Fruit fly (Drosophila melanogaster) whole organism, embryonic: ENCODE data around the gene Ac76E.

Source experiments
- CG10267 ChIP-seq: fragments of 200-800 bp; sonication (Bioruptor generic); optimal IDR thresholded peaks from 2 replicates; lab custom pipeline; 2018; ENCODE audit warnings: missing biosample characterization, mild to moderate bottlenecking, missing genetic modification characterization, moderate library complexity
- CG10366 ChIP-seq: fragments of 200-800 bp; sonication (Bioruptor generic); IDR thresholded peaks from 2 replicates; pipeline ENCODE4 v1.3.6; 2022; ENCODE audit warnings: missing biosample characterization, missing genetic modification characterization
- CG11723 ChIP-seq: fragments of 200-800 bp; sonication (Bioruptor generic); optimal IDR thresholded peaks from 2 replicates; lab custom pipeline; 2017; ENCODE audit warnings: missing biosample characterization, mild to moderate bottlenecking, missing genetic modification characterization
- CG12071 ChIP-seq: fragments of 200-800 bp; sonication (Bioruptor generic); optimal IDR thresholded peaks from 3 replicates; lab custom pipeline; 2018; ENCODE audit warnings: missing biosample characterization, mild to moderate bottlenecking, missing genetic modification characterization
- CG12155 ChIP-seq: fragments of 200-800 bp; sonication (Bioruptor generic); optimal IDR thresholded peaks from 3 replicates; lab custom pipeline; 2016; ENCODE audit warnings: missing biosample characterization, missing genetic modification characterization
- CG13424 ChIP-seq: fragments of 200-800 bp; sonication (Bioruptor generic); optimal IDR thresholded peaks from 2 replicates; lab custom pipeline; 2019; ENCODE audit warnings: missing biosample characterization, mild to moderate bottlenecking, missing genetic modification characterization, moderate library complexity
- CG14014 ChIP-seq: fragments of 200-800 bp; sonication (Bioruptor generic); IDR thresholded peaks from 2 replicates; pipeline ENCODE4 v1.3.6; 2022; ENCODE audit warnings: missing biosample characterization, missing genetic modification characterization
- CG17186 ChIP-seq: fragments of 200-800 bp; sonication (Bioruptor generic); optimal IDR thresholded peaks from 3 replicates; lab custom pipeline; 2017; ENCODE audit warnings: missing biosample characterization, missing genetic modification reagents, missing genetic modification characterization
- CG17802 ChIP-seq: fragments of 200-800 bp; sonication (Bioruptor generic); optimal IDR thresholded peaks from 2 replicates; lab custom pipeline; 2018; ENCODE audit warnings: missing biosample characterization, mild to moderate bottlenecking, missing genetic modification characterization, moderate library complexity
- CG31365 ChIP-seq: fragments of 200-800 bp; sonication (Bioruptor generic); optimal IDR thresholded peaks from 2 replicates; lab custom pipeline; 2018; ENCODE audit warnings: missing biosample characterization, mild to moderate bottlenecking, missing genetic modification characterization
- CG4282 ChIP-seq: fragments of 200-800 bp; sonication (Bioruptor generic); optimal IDR thresholded peaks from 2 replicates; lab custom pipeline; 2016; ENCODE audit warnings: missing biosample characterization, missing genetic modification characterization
- CG4854 ChIP-seq: fragments of 200-800 bp; sonication (Bioruptor generic); optimal IDR thresholded peaks from 2 replicates; lab custom pipeline; 2016; ENCODE audit warnings: missing biosample characterization, missing genetic modification characterization, inconsistent platforms
- CG5245 ChIP-seq: fragments of 200-800 bp; sonication (Bioruptor generic); optimal IDR thresholded peaks from 3 replicates; lab custom pipeline; 2016; ENCODE audit warnings: missing biosample characterization, missing genetic modification characterization
- CG8089 ChIP-seq: fragments of 200-800 bp; sonication (Bioruptor generic); optimal IDR thresholded peaks from 3 replicates; lab custom pipeline; 2016; ENCODE audit warnings: missing biosample characterization, missing genetic modification characterization
- CG9215 ChIP-seq: fragments of 200-800 bp; sonication (Bioruptor generic); IDR thresholded peaks from 2 replicates; pipeline ENCODE4 v1.3.6; 2022; ENCODE audit warnings: missing biosample characterization, missing genetic modification characterization
- CrebB ChIP-seq: fragments of 200-800 bp; sonication (Bioruptor generic); optimal IDR thresholded peaks from 3 replicates; lab custom pipeline; 2018; ENCODE audit warnings: missing biosample characterization, mild to moderate bottlenecking, missing genetic modification characterization
- D ChIP-seq, 2 experiments: fragments of 200-800 bp in 1 of 2; fragments of >200 bp in 1 of 2; sonication (Bioruptor generic) in 1 of 2; optimal IDR thresholded peaks; 2 replicates in 1 of 2; 3 replicates in 1 of 2; lab custom pipeline; 2017; ENCODE audit warnings: mild to moderate bottlenecking in 1 of 2, missing biosample characterization in 1 of 2, missing genetic modification characterization in 1 of 2, missing genetic modification reagents in 1 of 2
- Dad ChIP-seq: fragments of 200-800 bp; sonication (Bioruptor generic); optimal IDR thresholded peaks from 3 replicates; lab custom pipeline; 2016; ENCODE audit warnings: missing biosample characterization, missing genetic modification characterization
- Doc3 ChIP-seq: fragments of 200-800 bp; sonication (Bioruptor generic); IDR thresholded peaks from 3 replicates; pipeline ENCODE4 v1.3.6; 2022; ENCODE audit warnings: missing biosample characterization, missing genetic modification characterization; ENCODE audit not compliant: partially characterized antibody
- Ets97D ChIP-seq: fragments of 200-800 bp; sonication (Bioruptor generic); optimal IDR thresholded peaks from 3 replicates; lab custom pipeline; 2016; ENCODE audit warnings: missing biosample characterization, missing genetic modification characterization
- GATAe ChIP-seq: fragments of 200-800 bp; sonication (Bioruptor generic); conservative IDR thresholded peaks from 2 replicates; pipeline ENCODE4 v1.3.6; 2022; ENCODE audit warnings: missing biosample characterization, missing genetic modification characterization
- Gsc ChIP-seq: fragments of 200-800 bp; sonication (Bioruptor generic); IDR thresholded peaks from 2 replicates; pipeline ENCODE4 v1.3.6; 2022; ENCODE audit warnings: missing biosample characterization, missing genetic modification characterization
- HmgD ChIP-seq: fragments of 200-800 bp; sonication (Bioruptor generic); optimal IDR thresholded peaks from 3 replicates; lab custom pipeline; 2016; ENCODE audit warnings: missing biosample characterization, missing genetic modification characterization
- Lhr ChIP-seq: fragments of 200-800 bp; sonication (Bioruptor generic); optimal IDR thresholded peaks from 3 replicates; lab custom pipeline; 2017; ENCODE audit warnings: mild to moderate bottlenecking, missing biosample characterization, missing genetic modification reagents, missing genetic modification characterization
- MESR4 ChIP-seq: fragments of 200-800 bp; sonication (Bioruptor generic); optimal IDR thresholded peaks from 2 replicates; lab custom pipeline; 2018; ENCODE audit warnings: missing biosample characterization, mild to moderate bottlenecking, missing genetic modification characterization, moderate library complexity
- Mad ChIP-seq: fragments of 200-800 bp; sonication (Bioruptor generic); optimal IDR thresholded peaks from 2 replicates; lab custom pipeline; 2016; ENCODE audit warnings: missing biosample characterization, missing genetic modification characterization
- Nf-YA ChIP-seq: fragments of 200-800 bp; sonication (Bioruptor generic); IDR thresholded peaks from 2 replicates; pipeline ENCODE4 v1.3.6; 2022; ENCODE audit warnings: missing biosample characterization, missing genetic modification characterization
- PHDP ChIP-seq: fragments of 200-800 bp; sonication (Bioruptor generic); optimal IDR thresholded peaks from 3 replicates; lab custom pipeline; 2018; ENCODE audit warnings: missing biosample characterization, mild to moderate bottlenecking, missing genetic modification characterization, moderate library complexity
- Ravus ChIP-seq: fragments of 200-800 bp; sonication (Bioruptor generic); IDR thresholded peaks from 2 replicates; pipeline ENCODE4 v1.3.6; 2022; ENCODE audit warnings: missing biosample characterization, missing genetic modification characterization
- Ssrp ChIP-seq: fragments of 200-800 bp; sonication (Bioruptor generic); optimal IDR thresholded peaks from 2 replicates; lab custom pipeline; 2018; ENCODE audit warnings: missing biosample characterization, mild to moderate bottlenecking, missing genetic modification characterization, moderate library complexity
- Tbp ChIP-seq: fragments of >200 bp; optimal IDR thresholded peaks from 2 replicates; lab custom pipeline; 2018; ENCODE audit warnings: missing biosample characterization, missing genetic modification characterization
- Usf ChIP-seq: fragments of 200-800 bp; sonication (Bioruptor generic); optimal IDR thresholded peaks from 2 replicates; lab custom pipeline; 2017; ENCODE audit warnings: missing genotype, missing biosample characterization, missing genetic modification characterization
- Xrp1 ChIP-seq: fragments of 200-800 bp; sonication (Bioruptor generic); IDR thresholded peaks from 2 replicates; pipeline ENCODE4 v1.3.6; 2022; ENCODE audit warnings: missing biosample characterization, missing genetic modification characterization
- bcd ChIP-seq: fragments of 200-800 bp; sonication (Bioruptor generic); optimal IDR thresholded peaks from 2 replicates; lab custom pipeline; 2017; ENCODE audit warnings: missing biosample characterization, mild to moderate bottlenecking, missing genetic modification characterization
- emc ChIP-seq: fragments of 200-800 bp; sonication (Bioruptor generic); optimal IDR thresholded peaks from 2 replicates; lab custom pipeline; 2016; ENCODE audit warnings: missing biosample characterization, missing genetic modification characterization
- fd3F ChIP-seq: fragments of 200-800 bp; sonication (Bioruptor generic); optimal IDR thresholded peaks from 2 replicates; lab custom pipeline; 2018; ENCODE audit warnings: missing biosample characterization, mild to moderate bottlenecking, missing genetic modification characterization, moderate library complexity
- hkb ChIP-seq, 2 experiments: fragments of 200-800 bp in 1 of 2; fragments of >200 bp in 1 of 2; sonication (Bioruptor generic) in 1 of 2; IDR thresholded peaks in 1 of 2; optimal IDR thresholded peaks in 1 of 2; 2 replicates each; pipeline versions ENCODE4 v1.3.6 to Lab custom; 2017 to 2022; ENCODE audit warnings: missing biosample characterization in 1 of 2, missing genetic modification characterization in 1 of 2
- lbe ChIP-seq: fragments of 200-800 bp; sonication (Bioruptor generic); optimal IDR thresholded peaks from 2 replicates; lab custom pipeline; 2016; ENCODE audit warnings: missing biosample characterization, mild to moderate bottlenecking, missing genetic modification characterization
- lmd ChIP-seq: fragments of 200-800 bp; sonication (Bioruptor generic); IDR thresholded peaks from 2 replicates; pipeline ENCODE4 v1.3.6; 2022; ENCODE audit warnings: missing biosample characterization, missing genetic modification characterization
- luna ChIP-seq: fragments of 200-800 bp; sonication (Bioruptor generic); optimal IDR thresholded peaks from 2 replicates; lab custom pipeline; 2016; ENCODE audit warnings: missing biosample characterization, missing genetic modification characterization
- nau ChIP-seq: fragments of 200-800 bp; sonication (Bioruptor generic); optimal IDR thresholded peaks from 3 replicates; lab custom pipeline; 2017; ENCODE audit warnings: missing biosample characterization, mild to moderate bottlenecking, missing genetic modification characterization, missing genetic modification reagents
- nerfin-1 ChIP-seq: fragments of 200-800 bp; sonication (Bioruptor generic); optimal IDR thresholded peaks from 3 replicates; lab custom pipeline; 2019; ENCODE audit warnings: missing biosample characterization, mild to moderate bottlenecking, missing genetic modification characterization, moderate library complexity
- repo ChIP-seq: fragments of 200-800 bp; sonication (Bioruptor generic); optimal IDR thresholded peaks from 2 replicates; lab custom pipeline; 2016; ENCODE audit warnings: missing biosample characterization, missing genetic modification characterization
- ro ChIP-seq: fragments of 200-800 bp; sonication (Bioruptor generic); IDR thresholded peaks from 2 replicates; pipeline ENCODE4 v1.3.6; 2022; ENCODE audit warnings: missing biosample characterization, missing genetic modification characterization
- scrt ChIP-seq: fragments of 200-800 bp; sonication (Bioruptor generic); optimal IDR thresholded peaks from 2 replicates; lab custom pipeline; 2018; ENCODE audit warnings: missing biosample characterization, mild to moderate bottlenecking, missing genetic modification characterization, moderate library complexity
- tna ChIP-seq: fragments of 200-800 bp; sonication (Bioruptor generic); IDR thresholded peaks from 2 replicates; pipeline ENCODE4 v1.3.6; 2022; ENCODE audit warnings: missing biosample characterization, missing genetic modification characterization; ENCODE audit not compliant: partially characterized antibody
- vvl ChIP-seq: fragments of 200-800 bp; sonication (Bioruptor generic); IDR thresholded peaks from 2 replicates; pipeline ENCODE4 v1.3.6; 2022; ENCODE audit warnings: missing biosample characterization, missing genetic modification characterization

Gene Ac76E

DNA sequence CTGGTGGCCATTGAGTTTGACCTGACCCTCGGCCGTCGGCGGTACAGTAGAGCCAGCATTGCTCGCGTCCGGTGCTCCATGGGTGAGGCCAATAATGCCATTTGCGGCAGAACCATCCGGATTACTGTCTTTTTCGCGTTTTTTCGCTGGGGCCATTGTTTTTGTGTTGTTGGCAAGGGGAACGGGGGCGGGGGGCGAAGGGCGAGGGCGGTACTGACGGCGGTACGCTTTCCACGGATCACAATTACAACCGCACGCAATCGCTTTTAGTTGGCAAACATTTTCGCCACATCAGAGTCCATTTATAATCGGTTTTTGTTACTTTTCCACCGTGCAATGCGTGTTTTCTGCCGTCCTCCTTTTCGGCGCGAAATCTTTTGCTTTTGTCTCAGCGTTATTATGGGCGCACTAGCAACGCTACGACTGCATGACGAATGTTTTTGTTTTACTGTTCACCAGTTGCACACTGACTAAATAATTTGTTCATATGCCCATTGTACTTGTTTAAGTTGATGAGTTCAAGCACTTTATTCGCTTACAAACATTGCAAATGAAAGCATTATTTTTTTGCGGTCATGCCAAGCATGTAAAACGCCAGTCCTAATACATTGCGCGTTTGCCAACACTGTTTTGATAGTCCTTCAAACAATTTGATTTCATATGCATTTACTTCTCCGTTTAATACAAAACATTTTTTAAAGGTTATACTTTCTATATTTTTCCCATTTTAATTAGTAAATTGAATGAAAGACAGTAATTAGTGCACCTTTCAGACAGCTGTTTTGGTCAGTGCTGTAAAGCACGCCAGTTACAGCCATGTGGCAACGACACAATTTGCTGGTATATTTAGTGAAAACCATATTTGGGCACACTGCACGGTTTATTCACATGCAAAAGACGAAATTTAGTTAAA, 16.0 kb upstream of the Ac76E start, which contains the start of gene Pfdn6 (continued):
- TF ChIP-seq CG4282 (GFP tag; lab: Kevin White, UChicago) (peak; percentile 79), CG4854 (peak; percentile 54), nerfin-1 (peak; percentile 66), CG14014 (GFP tag; lab: Robert Waterston, UW) (peak; percentile 65; the same call in 1 of the 2 replicates), CG17186 (GFP tag; lab: Kevin White, UChicago) (peak; percentile 60), HmgD (GFP tag; lab: Kevin White, UChicago) (peak; percentile 65), Xrp1 (GFP tag; lab: Robert Waterston, UW) (peak; percentile 82), CG9215 (peak; percentile 56), Ravus (GFP tag; lab: Robert Waterston, UW) (no peak), GATAe (GFP tag; lab: Robert Waterston, UW) (no peak), Nf-YA (GFP tag; lab: Robert Waterston, UW) (0 out of 2 replicates have a peak, but pooled peaks have one; percentile 11), nau (GFP tag; lab: Kevin White, UChicago) (no peak), lmd (GFP tag; lab: Robert Waterston, UW) (peak; percentile 90), scrt (GFP tag; lab: Kevin White, UChicago) (no peak), CG12155 (GFP tag; lab: Kevin White, UChicago) (peak; percentile 56), Ets97D (peak; percentile 75), CG10366 (peak; percentile 82), vvl (GFP tag; lab: Robert Waterston, UW) (peak; percentile 85), Dad (GFP tag; lab: Kevin White, UChicago) (peak; percentile 79), CG11723 (GFP tag; lab: Kevin White, UChicago) (no peak), PHDP (tag; lab: Kevin White, UChicago) (peak; percentile 85), CG10267 (tag; lab: Kevin White, UChicago) (peak; percentile 99), repo (GFP tag; lab: Kevin White, UChicago) (peak; percentile 52), Mad (peak; percentile 61), CG31365 (tag; lab: Kevin White, UChicago) (no peak), fd3F (GFP tag; lab: Kevin White, UChicago) (peak; percentile 60), D (optimal IDR thresholded peaks at IDR 0.05; lab: Kevin White, UChicago) (no peak), D (GFP tag; optimal IDR thresholded peaks at IDR 0.05; lab: Kevin White, UChicago) (peak; percentile 55), emc (GFP tag; lab: Kevin White, UChicago) (peak; percentile 74), CG8089 (peak; percentile 76), Tbp (GFP tag; lab: Kevin White, UChicago) (no peak), CG5245 (GFP tag; lab: Kevin White, UChicago) (peak; percentile 28), MESR4 (GFP tag; lab: Kevin White, UChicago) (peak; percentile 82), luna (GFP tag; lab: Kevin White, UChicago) (no peak), CG17802 (peak; percentile 68), Gsc (GFP tag; lab: Robert Waterston, UW) (no peak; the same call in 1 of the 2 replicates), ro (GFP tag; lab: Robert Waterston, UW) (no peak), CrebB (tag; lab: Kevin White, UChicago) (peak; percentile 28), Doc3 (GFP tag; lab: Robert Waterston, UW) (0 out of 3 replicates have a peak, but pooled peaks have one; percentile 36), hkb (optimal IDR thresholded peaks at IDR 0.05; lab: Kevin White, UChicago) (peak; percentile 91), hkb (GFP tag; IDR thresholded peaks at IDR 0.05; lab: Robert Waterston, UW) (no peak), Usf (peak; percentile 17), Lhr (GFP tag; lab: Kevin White, UChicago) (peak; percentile 62), lbe (GFP tag; lab: Kevin White, UChicago) (peak; percentile 70), tna (GFP tag; lab: Robert Waterston, UW) (peak; percentile 70), Ssrp (peak; percentile 90), bcd (GFP tag; lab: Kevin White, UChicago) (peak; percentile 67), CG12071 (no peak), CG13424 (tag; lab: Kevin White, UChicago) (peak; percentile 94)
